Worm (Caenorhabditis elegans) whole organism, late embryonic: ENCODE measurements around the gene C42C1.12.
"Not testable (repeated sequence)": the region's sequence is repeated elsewhere in the genome, so short reads cannot be mapped to it uniquely, and the experiment has no call there.

Source experiments
- C38D4.7 ChIP-seq: fragments of 200-800 bp; sonication (Bioruptor generic); optimal IDR thresholded peaks from 2 replicates; lab custom pipeline; 2018; ENCODE audit warnings: mild to moderate bottlenecking, missing genetic modification characterization, moderate library complexity, missing compliant biosample characterization
- F13H6.1 ChIP-seq: sonication (generic microtip); optimal IDR thresholded peaks from 2 replicates; lab custom pipeline; 2016; ENCODE audit warnings: missing genetic modification characterization, missing compliant biosample characterization
- K02D7.2 ChIP-seq: sonication (generic microtip); optimal IDR thresholded peaks from 2 replicates; lab custom pipeline; 2017; ENCODE audit warnings: mild to moderate bottlenecking, missing genetic modification characterization, missing compliant biosample characterization
- K09A11.1 ChIP-seq: sonication (generic microtip); optimal IDR thresholded peaks from 2 replicates; lab custom pipeline; 2017; ENCODE audit warnings: antibody characterized with exemption, mild to moderate bottlenecking, missing genetic modification characterization, missing compliant biosample characterization; ENCODE audit not compliant: insufficient read depth
- ahr-1 ChIP-seq: sonication (generic microtip); optimal IDR thresholded peaks from 2 replicates; lab custom pipeline; 2016; ENCODE audit warnings: missing genetic modification characterization, missing compliant biosample characterization
- ceh-18 ChIP-seq: sonication (generic microtip); optimal IDR thresholded peaks from 2 replicates; lab custom pipeline; 2016; ENCODE audit warnings: missing genetic modification characterization, missing compliant biosample characterization
- ceh-19 ChIP-seq: fragments of 200-800 bp; sonication (Bioruptor generic); optimal IDR thresholded peaks from 2 replicates; lab custom pipeline; 2018; ENCODE audit warnings: mild to moderate bottlenecking, missing genetic modification characterization, missing compliant biosample characterization
- ceh-2 ChIP-seq: sonication (generic microtip); optimal IDR thresholded peaks from 2 replicates; lab custom pipeline; 2016; ENCODE audit warnings: missing genotype, missing genetic modification characterization, missing compliant biosample characterization
- ceh-24 ChIP-seq: sonication (generic microtip); optimal IDR thresholded peaks from 2 replicates; lab custom pipeline; 2016; ENCODE audit warnings: mild to moderate bottlenecking, missing genetic modification characterization, missing compliant biosample characterization
- ceh-31 ChIP-seq: sonication (generic microtip); optimal IDR thresholded peaks from 2 replicates; lab custom pipeline; 2016; ENCODE audit warnings: missing genetic modification characterization, missing compliant biosample characterization
- ceh-45 ChIP-seq: fragments of 200-800 bp; sonication (Bioruptor generic); IDR thresholded peaks from 2 replicates; pipeline ENCODE4 v1.3.6; 2022; ENCODE audit warnings: missing genetic modification reagents, missing genetic modification characterization, missing compliant biosample characterization
- ceh-48 ChIP-seq: sonication (generic microtip); optimal IDR thresholded peaks from 2 replicates; lab custom pipeline; 2016; ENCODE audit warnings: missing genetic modification characterization, inconsistent platforms, missing compliant biosample characterization
- ceh-6 ChIP-seq: fragments of 200-800 bp; sonication (Bioruptor generic); optimal IDR thresholded peaks from 2 replicates; lab custom pipeline; 2018; ENCODE audit warnings: mild to moderate bottlenecking, missing genetic modification characterization, missing compliant biosample characterization
- ceh-9 ChIP-seq: sonication (generic microtip); optimal IDR thresholded peaks from 2 replicates; lab custom pipeline; 2016; ENCODE audit warnings: mild to moderate bottlenecking, missing genetic modification characterization, inconsistent platforms, missing compliant biosample characterization
- hlh-13 ChIP-seq: fragments of 200-800 bp; sonication (Bioruptor generic); optimal IDR thresholded peaks from 2 replicates; lab custom pipeline; 2018; ENCODE audit warnings: mild to moderate bottlenecking, missing genetic modification characterization, missing compliant biosample characterization
- hlh-15 ChIP-seq: sonication (generic microtip); optimal IDR thresholded peaks from 2 replicates; lab custom pipeline; 2016; ENCODE audit warnings: missing genetic modification characterization, missing compliant biosample characterization
- hlh-30 ChIP-seq: sonication (generic microtip); optimal IDR thresholded peaks from 2 replicates; lab custom pipeline; 2017; ENCODE audit warnings: antibody characterized with exemption, missing genetic modification characterization, missing compliant biosample characterization; ENCODE audit not compliant: insufficient read depth
- lim-6 ChIP-seq: sonication (generic microtip); optimal IDR thresholded peaks from 2 replicates; lab custom pipeline; 2016; ENCODE audit warnings: missing genetic modification characterization, missing compliant biosample characterization
- madf-2 ChIP-seq: sonication (generic microtip); optimal IDR thresholded peaks from 2 replicates; lab custom pipeline; 2017; ENCODE audit warnings: missing genetic modification characterization, missing compliant biosample characterization
- nfya-1 ChIP-seq: sonication (generic microtip); optimal IDR thresholded peaks from 2 replicates; lab custom pipeline; 2017; ENCODE audit warnings: missing genetic modification characterization, mild to moderate bottlenecking, missing compliant biosample characterization, antibody characterized with exemption, moderate library complexity
- nhr-232 ChIP-seq: sonication (generic microtip); optimal IDR thresholded peaks from 2 replicates; lab custom pipeline; 2016; ENCODE audit warnings: missing genetic modification characterization, missing compliant biosample characterization
- odd-2 ChIP-seq: sonication (generic microtip); optimal IDR thresholded peaks from 2 replicates; lab custom pipeline; 2017; ENCODE audit warnings: antibody characterized with exemption, mild to moderate bottlenecking, missing genetic modification characterization, missing compliant biosample characterization
- pag-3 ChIP-seq: sonication (generic microtip); optimal IDR thresholded peaks from 2 replicates; lab custom pipeline; 2016; ENCODE audit warnings: missing compliant biosample characterization, missing genetic modification characterization, borderline replicate concordance
- pat-9 ChIP-seq: fragments of 200-800 bp; sonication (Bioruptor generic); optimal IDR thresholded peaks from 2 replicates; lab custom pipeline; 2018; ENCODE audit warnings: mild to moderate bottlenecking, missing genetic modification characterization, moderate library complexity, missing compliant biosample characterization
- pha-2 ChIP-seq: sonication (generic microtip); optimal IDR thresholded peaks from 2 replicates; lab custom pipeline; 2017; ENCODE audit warnings: mild to moderate bottlenecking, missing genetic modification characterization, missing compliant biosample characterization
- pha-4 ChIP-seq: fragments of 150-350 bp; optimal IDR thresholded peaks from 2 replicates; lab custom pipeline; 2018; ENCODE audit warnings: missing biosample characterization, missing genetic modification reagents, missing genetic modification characterization
- rnt-1 ChIP-seq: sonication (generic microtip); optimal IDR thresholded peaks from 2 replicates; lab custom pipeline; 2016; ENCODE audit warnings: missing genetic modification characterization, missing compliant biosample characterization
- sdc-2 ChIP-seq: sonication (generic microtip); optimal IDR thresholded peaks from 2 replicates; lab custom pipeline; 2016; ENCODE audit warnings: missing genotype, missing genetic modification characterization, missing compliant biosample characterization
- syd-9 ChIP-seq: sonication (generic microtip); optimal IDR thresholded peaks from 2 replicates; lab custom pipeline; 2016; ENCODE audit warnings: mild to moderate bottlenecking, missing genetic modification characterization, moderate library complexity, missing compliant biosample characterization
- tbx-2 ChIP-seq: sonication (generic microtip); optimal IDR thresholded peaks from 2 replicates; lab custom pipeline; 2016; ENCODE audit warnings: missing genetic modification characterization, missing compliant biosample characterization
- tbx-7 ChIP-seq: sonication (generic microtip); optimal IDR thresholded peaks from 2 replicates; lab custom pipeline; 2016; ENCODE audit warnings: missing genotype, missing genetic modification characterization, missing compliant biosample characterization
- ttx-3 ChIP-seq: sonication (generic microtip); optimal IDR thresholded peaks from 2 replicates; lab custom pipeline; 2016; ENCODE audit warnings: missing genetic modification reagents, missing genetic modification characterization, missing compliant biosample characterization
- unc-3 ChIP-seq, 2 experiments: fragments of 200-800 bp in 1 of 2; sonication (Bioruptor generic) in 1 of 2; sonication (generic microtip) in 1 of 2; conservative IDR thresholded peaks in 1 of 2; optimal IDR thresholded peaks in 1 of 2; 2 replicates each; pipeline versions ENCODE4 v1.3.6 to Lab custom; 2016 to 2022; ENCODE audit warnings: missing compliant biosample characterization in 2 of 2, missing genetic modification characterization in 2 of 2, missing genetic modification reagents in 1 of 2
- ztf-16 ChIP-seq: sonication (generic microtip); optimal IDR thresholded peaks from 2 replicates; lab custom pipeline; 2017; ENCODE audit warnings: missing genetic modification characterization, missing compliant biosample characterization

C42C1.12 gene

DNA sequence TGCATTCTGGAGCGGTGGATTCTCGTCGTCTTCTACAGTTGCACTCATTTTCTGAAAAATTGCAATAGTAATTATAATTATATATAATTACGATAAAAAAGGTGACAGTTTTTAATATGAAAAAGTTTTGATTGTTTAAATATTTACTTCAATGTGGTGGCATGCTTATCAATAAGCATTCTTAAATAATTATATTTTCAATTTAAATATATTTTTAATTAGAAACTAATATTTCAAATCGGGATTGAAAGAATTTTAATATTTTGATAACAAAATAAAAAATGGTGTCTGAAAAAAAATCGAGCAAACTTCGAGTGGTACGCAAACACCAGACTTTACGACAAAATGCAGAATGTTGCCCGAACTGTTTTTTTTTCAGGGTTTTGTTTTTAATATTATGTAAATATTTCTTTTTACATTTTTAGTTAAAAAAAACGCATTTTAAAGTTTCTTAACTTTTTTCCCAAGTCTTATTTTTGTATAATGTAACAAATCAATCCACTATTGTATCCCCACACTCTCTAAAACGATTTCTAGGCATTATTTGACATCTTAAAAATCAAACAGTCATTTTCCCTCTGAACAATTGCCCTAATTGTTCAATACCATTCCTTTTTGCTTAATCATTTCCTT is at the start of gene C42C1.12, which contains the start of gene C42C1.19:
Gene C42C1.12 (minus strand): TSS at position 51 of the 633 bp plus-strand sequence.
Gene C42C1.19 (plus strand): TSS at position 583 of the 633 bp plus-strand sequence.
- TF ChIP-seq tbx-7 (no peak), ceh-31 (tag; lab: Kevin White, UChicago) (no peak), sdc-2 (no peak), F13H6.1 (tag; lab: Kevin White, UChicago) (no peak), ceh-45 (GFP tag; lab: Robert Waterston, UW) (no peak), tbx-2 (no peak), pha-4 (no peak), ceh-18 (tag; lab: Kevin White, UChicago) (no peak), ceh-9 (tag; lab: Kevin White, UChicago) (no peak), odd-2 (tag; lab: Kevin White, UChicago) (no peak), K02D7.2 (tag; lab: Kevin White, UChicago) (no peak), syd-9 (tag; lab: Kevin White, UChicago) (no peak), unc-3 (GFP tag; conservative IDR thresholded peaks at IDR 0.05; lab: Robert Waterston, UW) (no peak), unc-3 (tag; optimal IDR thresholded peaks at IDR 0.05; lab: Kevin White, UChicago) (no peak), hlh-15 (tag; lab: Kevin White, UChicago) (no peak), nfya-1 (no peak), ceh-24 (tag; lab: Kevin White, UChicago) (no peak), pag-3 (tag; lab: Kevin White, UChicago) (no peak), ceh-2 (tag; lab: Kevin White, UChicago) (no peak), C38D4.7 (GFP tag; lab: Kevin White, UChicago) (no peak), lim-6 (tag; lab: Kevin White, UChicago) (no peak)

DNA sequence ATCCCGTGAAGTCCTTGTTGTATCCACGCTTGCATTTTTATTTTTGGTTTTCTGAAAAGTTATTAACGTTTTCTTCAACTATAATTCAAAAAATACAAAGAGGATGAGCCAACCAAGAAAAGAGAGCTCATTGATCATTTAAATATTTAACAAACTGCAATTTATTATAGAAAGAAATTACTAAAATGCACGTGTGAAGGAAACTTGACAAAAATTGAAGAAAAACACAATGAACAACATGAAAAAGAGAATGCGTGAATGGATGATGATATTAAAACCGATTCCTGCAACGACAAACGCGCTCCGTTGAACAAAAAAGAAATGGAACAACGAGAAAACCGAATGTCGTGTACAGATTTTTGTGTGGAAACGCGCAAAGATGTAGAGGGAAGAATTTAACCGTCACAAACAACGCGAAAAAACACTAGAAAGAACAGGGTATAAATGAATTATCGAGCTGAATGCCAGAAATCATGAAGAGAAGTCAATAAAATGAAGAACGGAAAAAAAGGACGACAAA is 48.9 kb upstream of the C42C1.12 start, which contains the start of gene ufd-1:
Gene ufd-1 (minus strand): TSS at position 51 of the 520 bp plus-strand sequence.
- TF ChIP-seq madf-2 (tag; lab: Kevin White, UChicago) (no peak), pha-2 (tag; lab: Kevin White, UChicago) (no peak), nhr-232 (tag; lab: Kevin White, UChicago) (no peak), hlh-30 (tag; lab: Kevin White, UChicago) (no peak), ceh-48 (tag; lab: Kevin White, UChicago) (no peak), K02D7.2 (tag; lab: Kevin White, UChicago) (no peak), C38D4.7 (GFP tag; lab: Kevin White, UChicago) (no peak), unc-3 (GFP tag; conservative IDR thresholded peaks at IDR 0.05; lab: Robert Waterston, UW) (no peak), unc-3 (tag; optimal IDR thresholded peaks at IDR 0.05; lab: Kevin White, UChicago) (no peak), hlh-13 (GFP tag; lab: Kevin White, UChicago) (no peak), ceh-6 (no peak), ztf-16 (tag; lab: Kevin White, UChicago) (no peak), syd-9 (tag; lab: Kevin White, UChicago) (no peak), ceh-19 (GFP tag; lab: Kevin White, UChicago) (no peak), rnt-1 (tag; lab: Kevin White, UChicago) (no peak), ttx-3 (tag; lab: Kevin White, UChicago) (no peak), ahr-1 (tag; lab: Kevin White, UChicago) (no peak), lim-6 (tag; lab: Kevin White, UChicago) (no peak), K09A11.1 (tag; lab: Kevin White, UChicago) (no peak), hlh-15 (tag; lab: Kevin White, UChicago) (no peak)

DNA sequence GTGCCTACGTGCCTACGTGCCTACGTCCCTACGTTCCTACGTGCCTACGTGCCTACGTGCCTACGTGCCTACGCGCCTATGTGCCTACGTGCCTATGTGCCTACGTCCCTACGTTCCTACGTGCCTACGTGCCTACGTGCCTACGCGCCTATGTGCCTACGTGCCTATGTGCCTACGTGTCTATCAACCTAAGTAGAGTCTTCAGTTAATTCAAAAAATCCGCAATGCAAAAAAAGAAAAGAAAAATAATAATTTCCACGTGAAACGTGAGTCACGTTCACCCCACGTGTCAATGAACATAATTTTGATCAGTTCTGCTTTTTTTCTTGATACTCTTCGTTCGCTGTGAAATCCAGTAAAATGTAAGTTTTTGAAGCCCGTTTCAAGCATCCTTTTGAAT is 44.9 kb upstream of the C42C1.12 start, which contains the start of gene F19B6.3:
Gene F19B6.3 (plus strand): TSS at position 301 of the 400 bp plus-strand sequence.
- not testable (repeated sequence) for TF ChIP-seq F13H6.1, ttx-3, pat-9 (tag; lab: Kevin White, UChicago)
